Fruit fly (Drosophila melanogaster): Measurements from ENCODE around the gene PVRAP.

DNA sequence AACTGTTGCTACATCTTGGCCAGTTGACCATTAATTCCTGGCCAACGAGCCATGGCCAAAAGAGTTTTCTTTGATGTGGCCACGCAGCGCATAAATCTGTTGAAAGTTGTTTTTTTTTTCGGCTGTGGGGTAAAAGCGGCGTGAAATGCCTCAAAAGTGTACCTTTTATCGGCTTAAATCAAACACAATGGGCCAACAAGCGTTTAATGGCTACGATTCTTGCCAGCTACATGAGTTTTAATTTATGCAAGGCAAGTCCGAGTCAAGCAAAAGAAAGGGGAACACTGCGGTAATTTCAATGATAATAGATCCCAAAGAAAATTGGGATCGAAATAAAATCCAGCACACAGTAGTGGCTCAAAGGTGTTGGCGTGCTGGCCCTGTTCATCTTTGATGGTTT lies 26.8 kb upstream of the PVRAP start:
- TF ChIP-seq dmrt93B (GFP tag; optimal IDR thresholded peaks at IDR 0.05) (no peak), pan (optimal IDR thresholded peaks at IDR 0.05) (no peak), lola (GFP tag; optimal IDR thresholded peaks at IDR 0.05) (no peak)
